Worm (Caenorhabditis elegans) whole organism, L4 larva: ENCODE measurements around the gene ZK863.1.

ENCODE experiments used
- F49E8.2 ChIP-seq: sonication (generic microtip); optimal IDR thresholded peaks from 2 replicates; lab custom pipeline; 2016; ENCODE audit warnings: missing compliant biosample characterization, mild to moderate bottlenecking, missing genetic modification characterization, borderline replicate concordance
- fkh-10 ChIP-seq: fragments of 150-350 bp; optimal IDR thresholded peaks from 2 replicates; lab custom pipeline; 2014; ENCODE audit warnings: missing biosample characterization, missing genetic modification reagents, missing genetic modification characterization
- jun-1 ChIP-seq: fragments of 150-350 bp; optimal IDR thresholded peaks from 2 replicates; lab custom pipeline; 2014; ENCODE audit warnings: missing biosample characterization, missing genetic modification reagents, missing genetic modification characterization
- nhr-11 ChIP-seq: fragments of 150-350 bp; optimal IDR thresholded peaks from 2 replicates; lab custom pipeline; 2014; ENCODE audit warnings: missing biosample characterization, missing genetic modification characterization
- skn-1 ChIP-seq: fragments of 150-350 bp; optimal IDR thresholded peaks from 2 replicates; lab custom pipeline; 2014; ENCODE audit warnings: missing biosample characterization, missing genetic modification characterization
- unc-62 ChIP-seq, 3 experiments: fragments of 150-350 bp in 1 of 3; sonication (generic microtip); optimal IDR thresholded peaks in 2 of 3; peaks in 1 of 3; 1 replicate in 1 of 3; 2 replicates in 2 of 3; lab custom pipeline; 2014 to 2017; ENCODE audit warnings: missing biosample characterization in 3 of 3, missing genetic modification characterization in 3 of 3, missing genetic modification reagents in 3 of 3, missing genotype in 1 of 3

- TF ChIP-seq nhr-11 (tag; lab: Kevin White, UChicago) (no peak), fkh-10 (no peak), F49E8.2 (tag; lab: Kevin White, UChicago) (no peak), unc-62 (GFP tag; optimal IDR thresholded peaks at IDR 0.05 in 1 of 2; lab: Kevin White, UChicago) (peak in 1 of 2 experiments; percentile 91), unc-62 (tag; optimal IDR thresholded peaks at IDR 0.05; lab: Kevin White, UChicago) (no peak), skn-1 (tag; lab: Kevin White, UChicago) (no peak), jun-1 (tag; lab: Kevin White, UChicago) (no peak)
These were observed 16.2 kb downstream of the ZK863.1 start for ce11 chrV:12153784-12154183.
